Fruit fly (Drosophila melanogaster): ENCODE data around the gene CG42752.

- TF ChIP-seq pan (optimal IDR thresholded peaks at IDR 0.05) (no peak), psq (optimal IDR thresholded peaks at IDR 0.05) (no peak), CG8478 (optimal IDR thresholded peaks at IDR 0.05) (no peak), Dll (optimal IDR thresholded peaks at IDR 0.05) (no peak), EcR (GFP tag; optimal IDR thresholded peaks at IDR 0.05) (no peak)
These were observed at the start of gene CG42752, which contains the start of gene CG15167 for dm6 chr2L:18740010-18740409.
